Worm (Caenorhabditis elegans) whole organism, L1 larva: Measurements from ENCODE around the gene cyp-14A4.

Experiments
- ceh-82 ChIP-seq, 3 experiments: fragments of 150-350 bp in 1 of 3; sonication (generic microtip) in 2 of 3; optimal IDR thresholded peaks; 2 replicates each; lab custom pipeline; 2014 to 2017; ENCODE audit warnings: missing biosample characterization in 3 of 3, missing genetic modification characterization in 3 of 3
- lin-39 ChIP-seq: fragments of 150-350 bp; optimal IDR thresholded peaks from 2 replicates; lab custom pipeline; 2014; ENCODE audit warnings: missing biosample characterization, missing genetic modification reagents, missing genetic modification characterization
- lsy-2 ChIP-seq, 2 experiments: fragments of 150-350 bp; optimal IDR thresholded peaks; 2 replicates each; lab custom pipeline; 2014; ENCODE audit warnings: missing biosample characterization in 2 of 2, missing genetic modification characterization in 2 of 2
- mdl-1 ChIP-seq, 2 experiments: fragments of 150-350 bp; optimal IDR thresholded peaks; 2 replicates each; lab custom pipeline; 2014 to 2017; ENCODE audit warnings: missing biosample characterization in 2 of 2, missing genetic modification characterization in 2 of 2, inconsistent platforms in 1 of 2
- mef-2 ChIP-seq: fragments of 150-350 bp; optimal IDR thresholded peaks from 2 replicates; lab custom pipeline; 2014; ENCODE audit warnings: missing biosample characterization, missing genetic modification characterization
- nhr-11 ChIP-seq: fragments of 150-350 bp; optimal IDR thresholded peaks from 2 replicates; lab custom pipeline; 2014; ENCODE audit warnings: missing biosample characterization, missing genetic modification characterization
- nhr-12 ChIP-seq: sonication (generic microtip); optimal IDR thresholded peaks from 2 replicates; lab custom pipeline; 2017; ENCODE audit warnings: missing biosample characterization, missing genetic modification characterization
- pag-3 ChIP-seq: sonication (generic microtip); optimal IDR thresholded peaks from 2 replicates; lab custom pipeline; 2017; ENCODE audit warnings: missing genetic modification characterization, mild to moderate bottlenecking, missing compliant biosample characterization, antibody characterized with exemption, borderline replicate concordance; ENCODE audit not compliant: insufficient read depth
- snpc-4 ChIP-seq: fragments of 150-350 bp; optimal IDR thresholded peaks from 2 replicates; lab custom pipeline; 2014; ENCODE audit warnings: missing biosample characterization, missing genetic modification characterization

DNA sequence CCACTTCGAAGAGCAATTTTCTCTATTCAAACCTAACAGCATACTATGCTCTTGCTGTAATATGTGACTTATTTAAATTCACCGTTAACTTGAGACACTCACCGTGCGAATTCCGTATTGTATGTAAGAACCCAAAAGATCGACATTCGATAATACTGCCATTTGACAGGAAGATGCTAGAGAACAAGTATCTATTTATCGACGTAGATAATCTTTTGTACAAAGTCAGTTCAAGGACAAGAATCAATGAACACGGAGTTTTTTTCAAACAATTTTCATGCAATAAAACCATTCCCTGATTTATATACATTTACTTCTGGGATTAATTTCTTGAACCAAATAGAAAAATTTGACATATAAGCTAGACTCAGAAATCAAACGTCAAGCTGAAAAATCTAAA, 35.7 kb downstream of the cyp-14A4 start, which contains the start of gene K08H2.7:
- TF ChIP-seq pag-3 (tag; lab: Kevin White, UChicago) (no peak), nhr-11 (no peak), ceh-82 (tag; optimal IDR thresholded peaks at IDR 0.05; lab: Kevin White, UChicago) (no peak), nhr-12 (tag; lab: Kevin White, UChicago) (no peak), snpc-4 (tag; lab: Kevin White, UChicago) (no peak), mef-2 (tag; lab: Kevin White, UChicago) (no peak), lsy-2 (tag; optimal IDR thresholded peaks at IDR 0.05; lab: Kevin White, UChicago) (no peak), lin-39 (tag; lab: Kevin White, UChicago) (no peak), mdl-1 (tag; optimal IDR thresholded peaks at IDR 0.05; lab: Kevin White, UChicago) (no peak)
